Worm (Caenorhabditis elegans): Measurements from ENCODE around the gene inx-10.

- TF ChIP-seq hmg-4 (GFP tag; optimal IDR thresholded peaks at IDR 0.05) (no peak), aly-1 (tag; optimal IDR thresholded peaks at IDR 0.05) (no peak)
Observed at ce11 chrV:9243171-9243996, 36.1 kb upstream of the inx-10 start, which contains the start of gene glo-4.
